Worm (Caenorhabditis elegans): ENCODE results near the gene dct-13.

dct-13 gene

ce11 chrIV:16988397-16988796 is 36.5 kb downstream of the dct-13 start, which contains the start of gene nccd-1:
nccd-1 (plus strand) TSS chrIV:16988697.
- TF ChIP-seq skn-1 (tag; optimal IDR thresholded peaks at IDR 0.05) (no peak), sma-3 (GFP tag; optimal IDR thresholded peaks at IDR 0.05) (no peak), Y55F3AM.14 (GFP tag; optimal IDR thresholded peaks at IDR 0.05) (no peak), ztf-4 (tag; optimal IDR thresholded peaks at IDR 0.05) (no peak), nhr-25 (tag; optimal IDR thresholded peaks at IDR 0.05) (no peak), nhr-77 (tag; optimal IDR thresholded peaks at IDR 0.05) (no peak)
